Worm (Caenorhabditis elegans): ENCODE results near the gene hog-1.

- TF ChIP-seq lsy-2 (tag; optimal IDR thresholded peaks at IDR 0.05), result no peak
- no peak for TF ChIP-seq nhr-237 (tag; optimal IDR thresholded peaks at IDR 0.05)
Measured at ce11 chrX:5868030-5868429, 14.0 kb upstream of the hog-1 start.
